Worm (Caenorhabditis elegans) whole organism, midembryonic: ENCODE data around the gene mev-1.

ENCODE experiments used
- T22C8.4 ChIP-seq: fragments of 200-800 bp; sonication (Bioruptor generic); IDR thresholded peaks from 2 replicates; pipeline ENCODE4 v1.3.6; 2022; ENCODE audit warnings: missing genetic modification characterization, missing compliant biosample characterization
- cog-1 ChIP-seq: sonication (generic microtip); optimal IDR thresholded peaks from 2 replicates; lab custom pipeline; 2016; ENCODE audit warnings: missing genetic modification characterization, missing compliant biosample characterization
- flt-1 ChIP-seq: fragments of 200-800 bp; sonication (Bioruptor generic); IDR thresholded peaks from 2 replicates; pipeline ENCODE4 v1.3.6; 2022; ENCODE audit warnings: missing genetic modification characterization, missing compliant biosample characterization
- med-1 ChIP-seq: sonication (generic microtip); optimal IDR thresholded peaks from 2 replicates; lab custom pipeline; 2017; ENCODE audit warnings: missing genetic modification characterization, mild to moderate bottlenecking, missing compliant biosample characterization, antibody characterized with exemption, missing genetic modification reagents; ENCODE audit not compliant: insufficient read depth
- ref-1 ChIP-seq: fragments of 200-800 bp; sonication (Bioruptor generic); conservative IDR thresholded peaks from 2 replicates; pipeline ENCODE4 v1.3.6; 2022; ENCODE audit warnings: missing genetic modification reagents, missing genetic modification characterization, missing compliant biosample characterization
- tab-1 ChIP-seq: fragments of 200-800 bp; sonication (Bioruptor generic); IDR thresholded peaks from 2 replicates; pipeline ENCODE4 v1.3.6; 2022; ENCODE audit warnings: missing genetic modification characterization, missing compliant biosample characterization
- ztf-23 ChIP-seq: fragments of 200-800 bp; sonication (Bioruptor generic); IDR thresholded peaks from 2 replicates; pipeline ENCODE4 v1.3.6; 2022; ENCODE audit warnings: missing genetic modification reagents, missing genetic modification characterization, missing compliant biosample characterization
- ztf-29 ChIP-seq: fragments of 200-800 bp; sonication (Bioruptor generic); IDR thresholded peaks from 2 replicates; pipeline ENCODE4 v1.3.6; 2022; ENCODE audit warnings: missing genetic modification reagents, missing genetic modification characterization, missing compliant biosample characterization

DNA sequence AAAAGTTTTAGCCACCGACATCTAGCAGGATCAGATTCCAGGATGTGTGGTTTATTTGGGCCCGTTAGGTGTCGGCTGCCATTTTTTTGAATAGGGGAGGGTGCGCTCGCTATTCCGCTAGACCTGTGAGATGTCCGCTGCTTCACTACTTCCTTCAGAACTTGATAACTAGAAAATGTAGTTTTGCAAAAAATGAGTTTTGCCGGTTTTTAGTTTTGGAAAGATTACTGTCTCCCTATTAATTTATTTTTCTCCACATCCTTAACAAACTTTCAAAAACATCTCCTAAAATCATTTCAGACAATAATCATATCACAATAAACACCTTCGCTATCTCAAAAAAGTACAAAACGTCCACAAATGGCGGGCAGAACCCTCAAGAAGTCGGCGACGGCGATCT lies 39.2 kb upstream of the mev-1 start, which contains the start of gene vglu-2:
- TF ChIP-seq T22C8.4 (GFP tag; lab: Robert Waterston, UW) (no peak), med-1 (GFP tag; lab: Kevin White, UChicago) (no peak), ztf-23 (GFP tag; lab: Robert Waterston, UW) (no peak), ztf-29 (GFP tag; lab: Robert Waterston, UW) (no peak), ref-1 (GFP tag; lab: Robert Waterston, UW) (no peak), cog-1 (no peak), tab-1 (no peak), flt-1 (no peak)
